Worm (Caenorhabditis elegans) whole organism, young adult: ENCODE results near the gene K02D3.1.

Experiments
- B0261.1 ChIP-seq: sonication (generic microtip); optimal IDR thresholded peaks from 2 replicates; lab custom pipeline; 2016; ENCODE audit warnings: mild to moderate bottlenecking, missing genetic modification characterization, moderate library complexity, missing compliant biosample characterization
- F22D6.2 ChIP-seq: sonication (generic microtip); optimal IDR thresholded peaks from 2 replicates; lab custom pipeline; 2016; ENCODE audit warnings: mild to moderate bottlenecking, missing genetic modification characterization, missing compliant biosample characterization
- F33H1.4 ChIP-seq: fragments of 200-800 bp; sonication (Bioruptor generic); IDR thresholded peaks from 2 replicates; pipeline ENCODE4 v1.3.6; 2022; ENCODE audit warnings: missing genetic modification reagents, missing genetic modification characterization, missing compliant biosample characterization
- F39B2.1 ChIP-seq: fragments of 200-800 bp; sonication (Bioruptor generic); IDR thresholded peaks from 2 replicates; pipeline ENCODE4 v1.3.6; 2022; ENCODE audit warnings: missing genetic modification reagents, missing genetic modification characterization, missing compliant biosample characterization
- K11D2.4 ChIP-seq: fragments of 200-800 bp; sonication (Bioruptor generic); IDR thresholded peaks from 2 replicates; pipeline ENCODE4 v1.3.6; 2022; ENCODE audit warnings: missing genetic modification reagents, missing genetic modification characterization, missing compliant biosample characterization
- K12H6.12 ChIP-seq: fragments of 200-800 bp; sonication (Bioruptor generic); optimal IDR thresholded peaks from 2 replicates; lab custom pipeline; 2018; ENCODE audit warnings: mild to moderate bottlenecking, missing genetic modification characterization, missing compliant biosample characterization
- Y53G8AR.9 ChIP-seq: fragments of 200-800 bp; sonication (Bioruptor generic); conservative IDR thresholded peaks from 2 replicates; pipeline ENCODE4 v1.3.6; 2022; ENCODE audit warnings: missing genetic modification reagents, missing genetic modification characterization, missing compliant biosample characterization
- Y79H2A.3 ChIP-seq: fragments of 200-800 bp; sonication (Bioruptor generic); conservative IDR thresholded peaks from 2 replicates; pipeline ENCODE4 v1.3.6; 2022; ENCODE audit warnings: missing genetic modification reagents, missing genetic modification characterization, missing compliant biosample characterization
- Y95B8A.8 ChIP-seq: fragments of 200-800 bp; sonication (Bioruptor generic); IDR thresholded peaks from 2 replicates; pipeline ENCODE4 v1.3.6; 2022; ENCODE audit warnings: missing genetic modification reagents, missing genetic modification characterization, missing compliant biosample characterization
- ZK185.1 ChIP-seq: sonication (generic microtip); optimal IDR thresholded peaks from 2 replicates; lab custom pipeline; 2016; ENCODE audit warnings: mild to moderate bottlenecking, missing genetic modification characterization, missing compliant biosample characterization; ENCODE audit not compliant: poor library complexity, severe bottlenecking
- akir-1 ChIP-seq: fragments of 200-800 bp; sonication (Bioruptor generic); optimal IDR thresholded peaks from 2 replicates; lab custom pipeline; 2018; ENCODE audit warnings: mild to moderate bottlenecking, missing genetic modification characterization, moderate library complexity, missing compliant biosample characterization
- ama-1 ChIP-seq, 3 experiments: fragments of 150-350 bp in 1 of 3; sonication (generic microtip) in 2 of 3; optimal IDR thresholded peaks; 2 replicates each; lab custom pipeline; 2014 to 2018; ENCODE audit warnings: missing biosample characterization in 2 of 3, missing genetic modification characterization in 2 of 3, missing genetic modification reagents in 2 of 3
- aptf-3 ChIP-seq: fragments of 200-800 bp; sonication (Bioruptor generic); IDR thresholded peaks from 2 replicates; pipeline ENCODE4 v1.3.6; 2022; ENCODE audit warnings: missing genetic modification characterization, missing compliant biosample characterization
- attf-6 ChIP-seq: fragments of 200-800 bp; sonication (Bioruptor generic); IDR thresholded peaks from 2 replicates; pipeline ENCODE4 v1.3.6; 2022; ENCODE audit warnings: missing genetic modification reagents, missing genetic modification characterization, missing compliant biosample characterization
- bed-1 ChIP-seq: fragments of 200-800 bp; sonication (Bioruptor generic); IDR thresholded peaks from 2 replicates; pipeline ENCODE4 v1.3.6; 2022; ENCODE audit warnings: missing genetic modification reagents, missing genetic modification characterization, missing compliant biosample characterization
- ceh-58 ChIP-seq: fragments of 200-800 bp; sonication (Bioruptor generic); IDR thresholded peaks from 2 replicates; pipeline ENCODE4 v1.3.6; 2022; ENCODE audit warnings: missing genetic modification characterization, missing compliant biosample characterization
- ceh-79 ChIP-seq: sonication (generic microtip); optimal IDR thresholded peaks from 2 replicates; lab custom pipeline; 2017; ENCODE audit warnings: mild to moderate bottlenecking, missing genetic modification characterization, missing compliant biosample characterization
- chd-7 ChIP-seq: sonication (generic microtip); optimal IDR thresholded peaks from 2 replicates; lab custom pipeline; 2016; ENCODE audit warnings: mild to moderate bottlenecking, missing genetic modification characterization, moderate library complexity, missing compliant biosample characterization
- die-1 ChIP-seq: sonication (generic microtip); optimal IDR thresholded peaks from 2 replicates; lab custom pipeline; 2016; ENCODE audit warnings: missing genotype, mild to moderate bottlenecking, missing genetic modification characterization, missing compliant biosample characterization
- dpff-1 ChIP-seq: sonication (generic microtip); optimal IDR thresholded peaks from 2 replicates; lab custom pipeline; 2017; ENCODE audit warnings: mild to moderate bottlenecking, missing genetic modification characterization, missing compliant biosample characterization
- egl-18 ChIP-seq: fragments of 200-800 bp; sonication (Bioruptor generic); IDR thresholded peaks from 2 replicates; pipeline ENCODE4 v1.3.6; 2022; ENCODE audit warnings: missing genetic modification reagents, missing genetic modification characterization, missing compliant biosample characterization
- egl-44 ChIP-seq: fragments of 200-800 bp; sonication (Bioruptor generic); IDR thresholded peaks from 2 replicates; pipeline ENCODE4 v1.3.6; 2022; ENCODE audit warnings: missing genetic modification reagents, missing genetic modification characterization, missing compliant biosample characterization
- egrh-3 ChIP-seq: fragments of 200-800 bp; sonication (Bioruptor generic); IDR thresholded peaks from 2 replicates; pipeline ENCODE4 v1.3.6; 2022; ENCODE audit warnings: missing genetic modification reagents, missing genetic modification characterization, missing compliant biosample characterization
- ekl-4 ChIP-seq: fragments of 200-800 bp; sonication (Bioruptor generic); IDR thresholded peaks from 2 replicates; pipeline ENCODE4 v1.3.6; 2022; ENCODE audit warnings: missing genetic modification reagents, missing genetic modification characterization, missing compliant biosample characterization
- ets-4 ChIP-seq: fragments of 200-800 bp; sonication (Bioruptor generic); optimal IDR thresholded peaks from 2 replicates; lab custom pipeline; 2018; ENCODE audit warnings: mild to moderate bottlenecking, missing genetic modification characterization, missing compliant biosample characterization
- fkh-3 ChIP-seq: sonication (generic microtip); optimal IDR thresholded peaks from 2 replicates; lab custom pipeline; 2016; ENCODE audit warnings: mild to moderate bottlenecking, missing genetic modification characterization, missing compliant biosample characterization
- him-1 ChIP-seq: sonication (generic microtip); optimal IDR thresholded peaks from 2 replicates; lab custom pipeline; 2016; ENCODE audit warnings: missing genotype, missing genetic modification reagents, missing genetic modification characterization, missing compliant biosample characterization
- hmg-20 ChIP-seq: fragments of 200-800 bp; sonication (Bioruptor generic); IDR thresholded peaks from 2 replicates; pipeline ENCODE4 v1.3.6; 2022; ENCODE audit warnings: missing genetic modification reagents, missing genetic modification characterization, missing compliant biosample characterization
- hrde-1 ChIP-seq: sonication (generic microtip); optimal IDR thresholded peaks from 2 replicates; lab custom pipeline; 2016; ENCODE audit warnings: missing genetic modification characterization, mild to moderate bottlenecking, missing compliant biosample characterization, moderate library complexity, missing genotype, missing genetic modification reagents, borderline replicate concordance
- let-526 ChIP-seq: fragments of 200-800 bp; sonication (Bioruptor generic); IDR thresholded peaks from 2 replicates; pipeline ENCODE4 v1.3.6; 2022; ENCODE audit warnings: missing genetic modification reagents, missing genetic modification characterization, missing compliant biosample characterization
- let-607 ChIP-seq, 2 experiments: fragments of 200-800 bp in 1 of 2; sonication (Bioruptor generic) in 1 of 2; sonication (generic microtip) in 1 of 2; optimal IDR thresholded peaks; 2 replicates each; lab custom pipeline; 2016 to 2018; ENCODE audit warnings: mild to moderate bottlenecking in 2 of 2, missing compliant biosample characterization in 2 of 2, missing genetic modification characterization in 2 of 2, moderate library complexity in 2 of 2, missing genotype in 1 of 2
- lin-35 ChIP-seq, 3 experiments: fragments of 150-350 bp in 2 of 3; sonication (generic microtip) in 1 of 3; optimal IDR thresholded peaks; 2 replicates each; lab custom pipeline; 2014 to 2018; ENCODE audit warnings: missing biosample characterization in 3 of 3, missing genetic modification characterization in 3 of 3, missing genetic modification reagents in 3 of 3
- lin-40 ChIP-seq: sonication (generic microtip); optimal IDR thresholded peaks from 2 replicates; lab custom pipeline; 2016; ENCODE audit warnings: missing genetic modification characterization, mild to moderate bottlenecking, missing compliant biosample characterization, missing genotype, missing genetic modification reagents
- lin-54 ChIP-seq: fragments of 200-800 bp; sonication (Bioruptor generic); optimal IDR thresholded peaks from 2 replicates; lab custom pipeline; 2018; ENCODE audit warnings: mild to moderate bottlenecking, missing genetic modification characterization, missing compliant biosample characterization
- madf-10 ChIP-seq: sonication (generic microtip); optimal IDR thresholded peaks from 2 replicates; lab custom pipeline; 2016; ENCODE audit warnings: mild to moderate bottlenecking, missing genetic modification characterization, missing compliant biosample characterization
- madf-6 ChIP-seq: fragments of 200-800 bp; sonication (Bioruptor generic); IDR thresholded peaks from 2 replicates; pipeline ENCODE4 v1.3.6; 2022; ENCODE audit warnings: missing genetic modification reagents, missing genetic modification characterization, missing compliant biosample characterization
- nfya-1 ChIP-seq: sonication (generic microtip); optimal IDR thresholded peaks from 2 replicates; lab custom pipeline; 2017; ENCODE audit warnings: antibody characterized with exemption, missing compliant biosample characterization, missing genetic modification characterization, borderline replicate concordance; ENCODE audit not compliant: insufficient read depth
- nfyb-1 ChIP-seq: fragments of 200-800 bp; sonication (Bioruptor generic); IDR thresholded peaks from 2 replicates; pipeline ENCODE4 v1.3.6; 2022; ENCODE audit warnings: missing genetic modification reagents, missing genetic modification characterization, missing compliant biosample characterization
- nhr-90 ChIP-seq: sonication (generic microtip); optimal IDR thresholded peaks from 2 replicates; lab custom pipeline; 2016; ENCODE audit warnings: missing genotype, mild to moderate bottlenecking, missing genetic modification characterization, missing compliant biosample characterization
- snpc-1.1 ChIP-seq: sonication (generic microtip); optimal IDR thresholded peaks from 2 replicates; lab custom pipeline; 2017; ENCODE audit warnings: missing genetic modification characterization, mild to moderate bottlenecking, missing compliant biosample characterization, antibody characterized with exemption, moderate library complexity, missing genotype, missing genetic modification reagents; ENCODE audit not compliant: insufficient read depth
- snpc-1.3 ChIP-seq: sonication (generic microtip); optimal IDR thresholded peaks from 2 replicates; lab custom pipeline; 2017; ENCODE audit warnings: missing genetic modification characterization, mild to moderate bottlenecking, missing compliant biosample characterization, antibody characterized with exemption, moderate library complexity, missing genotype, missing genetic modification reagents; ENCODE audit not compliant: insufficient read depth
- unc-130 ChIP-seq: sonication (generic microtip); optimal IDR thresholded peaks from 2 replicates; lab custom pipeline; 2016; ENCODE audit warnings: missing genetic modification reagents, missing genetic modification characterization, missing compliant biosample characterization
- unc-62 ChIP-seq: fragments of 150-350 bp; optimal IDR thresholded peaks from 2 replicates; lab custom pipeline; 2014; ENCODE audit warnings: missing biosample characterization, missing genetic modification reagents, missing genetic modification characterization
- zfh-2 ChIP-seq: fragments of 200-800 bp; sonication (Bioruptor generic); conservative IDR thresholded peaks from 2 replicates; pipeline ENCODE4 v1.3.6; 2022; ENCODE audit warnings: missing genetic modification reagents, missing genetic modification characterization, missing compliant biosample characterization
- ztf-3 ChIP-seq: fragments of 200-800 bp; sonication (Bioruptor generic); optimal IDR thresholded peaks from 2 replicates; lab custom pipeline; 2018; ENCODE audit warnings: mild to moderate bottlenecking, missing genetic modification characterization, missing compliant biosample characterization
- ztf-6 ChIP-seq: fragments of 200-800 bp; sonication (Bioruptor generic); IDR thresholded peaks from 2 replicates; pipeline ENCODE4 v1.3.6; 2022; ENCODE audit warnings: missing genetic modification reagents, missing genetic modification characterization, missing compliant biosample characterization

Gene K02D3.1

ce11 chrX:13700642-13701233 lies 6.0 kb upstream of the K02D3.1 start:
- no peak for TF ChIP-seq zfh-2 (GFP tag; lab: Robert Waterston, UW)
- peak; percentile 10 for TF ChIP-seq snpc-1.3 (tag; lab: Kevin White, UChicago)
- peak; percentile 78 for TF ChIP-seq ceh-79
- peak; percentile 92 for TF ChIP-seq let-526
- peak; percentile 99 for TF ChIP-seq K11D2.4 (GFP tag; lab: Robert Waterston, UW)
- TF ChIP-seq die-1 (tag; lab: Kevin White, UChicago) = peak; percentile 74
- TF ChIP-seq ztf-6 = peak; percentile 85
- TF ChIP-seq K12H6.12 = peak; percentile 97
- no peak for TF ChIP-seq attf-6
- no peak for TF ChIP-seq aptf-3 (GFP tag; lab: Robert Waterston, UW)
- TF ChIP-seq ets-4 = peak; percentile 93
- TF ChIP-seq egl-18 (GFP tag; lab: Robert Waterston, UW) = peak; percentile 98
- TF ChIP-seq B0261.1 (tag; lab: Kevin White, UChicago) = peak; percentile 68
- TF ChIP-seq madf-10 = peak; percentile 97
- TF ChIP-seq F33H1.4 (GFP tag; lab: Robert Waterston, UW) = peak; percentile 33
- TF ChIP-seq ceh-58 (GFP tag; lab: Robert Waterston, UW) = 0 out of 2 replicates have a peak, but pooled peaks have one; percentile 85
- peak; percentile 87 for TF ChIP-seq dpff-1 (tag; lab: Kevin White, UChicago)
- peak; percentile 73; the same call in 1 of the 2 replicates for TF ChIP-seq Y95B8A.8 (GFP tag; lab: Robert Waterston, UW)
- peak; percentile 91 for TF ChIP-seq egl-44 (GFP tag; lab: Robert Waterston, UW)
- TF ChIP-seq Y79H2A.3 = no peak
- TF ChIP-seq ama-1 (optimal IDR thresholded peaks at IDR 0.05; lab: Kevin White, UChicago) = no peak
- TF ChIP-seq ama-1 (GFP tag; optimal IDR thresholded peaks at IDR 0.05; lab: Kevin White, UChicago) = peak; percentile 11 to 73
- TF ChIP-seq madf-6 (GFP tag; lab: Robert Waterston, UW) = no peak
- no peak for TF ChIP-seq unc-130 (GFP tag; lab: Kevin White, UChicago)
- no peak for TF ChIP-seq snpc-1.1 (tag; lab: Kevin White, UChicago)
- TF ChIP-seq lin-40 (tag; lab: Kevin White, UChicago) = peak; percentile 100
- peak; percentile 90; the same call in 1 of the 2 replicates for TF ChIP-seq bed-1 (GFP tag; lab: Robert Waterston, UW)
- TF ChIP-seq ZK185.1 (tag; lab: Kevin White, UChicago) = peak; percentile 99
- TF ChIP-seq unc-62 (GFP tag; lab: Kevin White, UChicago) = peak; percentile 50
- TF ChIP-seq fkh-3 (tag; lab: Kevin White, UChicago) = no peak
- TF ChIP-seq let-607 (tag; optimal IDR thresholded peaks at IDR 0.05; lab: Kevin White, UChicago) = peak; percentile 73 to 95
- TF ChIP-seq F39B2.1 (GFP tag; lab: Robert Waterston, UW) = no peak
- peak; percentile 98 for TF ChIP-seq chd-7 (tag; lab: Kevin White, UChicago)
- TF ChIP-seq lin-54 (GFP tag; lab: Kevin White, UChicago) = peak; percentile 91
- TF ChIP-seq F22D6.2 (tag; lab: Kevin White, UChicago) = peak; percentile 97
- peak; percentile 94 for TF ChIP-seq ekl-4 (GFP tag; lab: Robert Waterston, UW)
- no peak for TF ChIP-seq nfya-1 (tag; lab: Kevin White, UChicago)
- peak; percentile 87 for TF ChIP-seq akir-1 (GFP tag; lab: Kevin White, UChicago)
- TF ChIP-seq hrde-1 (tag; lab: Kevin White, UChicago) = peak; percentile 22
- peak; percentile 89 for TF ChIP-seq nhr-90 (tag; lab: Kevin White, UChicago)
- TF ChIP-seq egrh-3 (GFP tag; lab: Robert Waterston, UW) = no peak
- TF ChIP-seq hmg-20 (GFP tag; lab: Robert Waterston, UW) = peak; percentile 97
- TF ChIP-seq Y53G8AR.9 (GFP tag; lab: Robert Waterston, UW) = peak; percentile 97
- TF ChIP-seq lin-35 (GFP tag; optimal IDR thresholded peaks at IDR 0.05; lab: Kevin White, UChicago) = peak in 2 of 3 experiments; percentile 88 to 98
- peak; percentile 98 for TF ChIP-seq nfyb-1
- TF ChIP-seq ztf-3 (GFP tag; lab: Kevin White, UChicago) = peak; percentile 86
- TF ChIP-seq him-1 (tag; lab: Kevin White, UChicago) = no peak
